Fruit fly (Drosophila melanogaster) S2 (cell line): ENCODE measurements around the gene CG14352.

ENCODE experiments used
- CG8478 ChIP-seq: fragments of >200 bp; optimal IDR thresholded peaks from 2 replicates; lab custom pipeline; 2018
- CTCF ChIP-seq, 2 experiments: fragments of >200 bp; optimal IDR thresholded peaks; 2 replicates each; lab custom pipeline; 2018

- TF ChIP-seq CTCF (optimal IDR thresholded peaks at IDR 0.05; lab: Kevin White, UChicago) (no peak), CG8478 (lab: Kevin White, UChicago) (no peak)
These were observed 32.0 kb upstream of the CG14352 start for dm6 chr2L:1579254-1579653.
